Worm (Caenorhabditis elegans) whole organism, mixed stage, embryonic: Measurements from ENCODE around the gene hmgr-1.

Experiments
- nhr-76 ChIP-seq: sonication (generic microtip); optimal IDR thresholded peaks from 2 replicates; lab custom pipeline; 2017; ENCODE audit warnings: missing biosample characterization, missing genetic modification characterization
- snpc-4 ChIP-seq: fragments of 150-350 bp; optimal IDR thresholded peaks from 2 replicates; lab custom pipeline; 2014; ENCODE audit warnings: missing biosample characterization, missing genetic modification characterization
- ztf-11 ChIP-seq: fragments of 150-350 bp; optimal IDR thresholded peaks from 2 replicates; lab custom pipeline; 2014; ENCODE audit warnings: missing biosample characterization, missing genetic modification characterization

- TF ChIP-seq nhr-76 (tag; lab: Kevin White, UChicago) (no peak), ztf-11 (tag; lab: Kevin White, UChicago) (no peak), snpc-4 (tag; lab: Kevin White, UChicago) (no peak)
Measured at ce11 chrIII:7322018-7322417, 37.3 kb upstream of the hmgr-1 start.
